Fruit fly (Drosophila melanogaster) whole organism, prepupa: ENCODE measurements around the gene Proc-R.

Experiments used
- Blimp-1 ChIP-seq: fragments of 200-800 bp; sonication (Bioruptor generic); optimal IDR thresholded peaks from 3 replicates; lab custom pipeline; 2017; ENCODE audit warnings: missing biosample characterization, missing genetic modification characterization, mild to moderate bottlenecking, moderate library complexity, missing genetic modification reagents
- CG11294 ChIP-seq: fragments of 200-800 bp; sonication (Bioruptor generic); IDR thresholded peaks from 2 replicates; pipeline ENCODE4 v1.3.6; 2022; ENCODE audit warnings: missing biosample characterization, missing genetic modification characterization
- CG11762 ChIP-seq: fragments of 200-800 bp; sonication (Bioruptor generic); optimal IDR thresholded peaks from 3 replicates; lab custom pipeline; 2016; ENCODE audit warnings: missing biosample characterization, missing genetic modification characterization; ENCODE audit not compliant: insufficient read depth
- CG15336 ChIP-seq: fragments of 200-800 bp; sonication (Bioruptor generic); IDR thresholded peaks from 2 replicates; pipeline ENCODE4 v1.3.6; 2022; ENCODE audit warnings: missing biosample characterization, missing genetic modification characterization
- CG1621 ChIP-seq: fragments of 200-800 bp; sonication (Bioruptor generic); optimal IDR thresholded peaks from 3 replicates; lab custom pipeline; 2018; ENCODE audit warnings: missing biosample characterization, mild to moderate bottlenecking, missing genetic modification characterization
- CG16779 ChIP-seq: fragments of 200-800 bp; sonication (Bioruptor generic); optimal IDR thresholded peaks from 3 replicates; lab custom pipeline; 2017; ENCODE audit warnings: missing biosample characterization, mild to moderate bottlenecking, missing genetic modification characterization
- CG3032 ChIP-seq: fragments of 200-800 bp; optimal IDR thresholded peaks from 2 replicates; lab custom pipeline; 2019; ENCODE audit warnings: missing biosample characterization, mild to moderate bottlenecking, missing genetic modification characterization, moderate library complexity
- CG31627 ChIP-seq: fragments of 200-800 bp; sonication (Bioruptor generic); optimal IDR thresholded peaks from 3 replicates; lab custom pipeline; 2016; ENCODE audit warnings: missing biosample characterization, missing genetic modification characterization
- CG32006 ChIP-seq: fragments of 200-800 bp; sonication (Bioruptor generic); optimal IDR thresholded peaks from 3 replicates; lab custom pipeline; 2017; ENCODE audit warnings: missing biosample characterization, mild to moderate bottlenecking, missing genetic modification characterization
- CG34406 ChIP-seq: fragments of 200-800 bp; sonication (Bioruptor generic); optimal IDR thresholded peaks from 3 replicates; lab custom pipeline; 2016; ENCODE audit warnings: missing biosample characterization, missing genetic modification characterization
- CG4318 ChIP-seq: fragments of 200-800 bp; sonication (Bioruptor generic); optimal IDR thresholded peaks from 3 replicates; lab custom pipeline; 2017; ENCODE audit warnings: missing biosample characterization, mild to moderate bottlenecking, missing genetic modification characterization
- CG6163 ChIP-seq: fragments of 200-800 bp; sonication (Bioruptor generic); IDR thresholded peaks from 3 replicates; pipeline ENCODE4 v1.3.6; 2022; ENCODE audit warnings: missing biosample characterization, missing genetic modification characterization
- CG6276 ChIP-seq: fragments of 200-800 bp; sonication (Bioruptor generic); optimal IDR thresholded peaks from 2 replicates; lab custom pipeline; 2017; ENCODE audit warnings: missing biosample characterization, mild to moderate bottlenecking, missing genetic modification characterization
- CG6792 ChIP-seq: fragments of 200-800 bp; sonication (Bioruptor generic); optimal IDR thresholded peaks from 3 replicates; lab custom pipeline; 2016; ENCODE audit warnings: missing biosample characterization, missing genetic modification characterization
- CG6808 ChIP-seq: fragments of 200-800 bp; sonication (Bioruptor generic); optimal IDR thresholded peaks from 3 replicates; lab custom pipeline; 2017; ENCODE audit warnings: missing biosample characterization, missing genetic modification characterization, mild to moderate bottlenecking, moderate library complexity, missing genetic modification reagents
- CG6854 ChIP-seq: fragments of 200-800 bp; sonication (Bioruptor generic); optimal IDR thresholded peaks from 2 replicates; lab custom pipeline; 2017; ENCODE audit warnings: missing biosample characterization, mild to moderate bottlenecking, missing genetic modification characterization
- CG7368 ChIP-seq: fragments of 200-800 bp; sonication (Bioruptor generic); optimal IDR thresholded peaks from 3 replicates; lab custom pipeline; 2016; ENCODE audit warnings: missing biosample characterization, missing genetic modification characterization
- CG8119 ChIP-seq: fragments of 200-800 bp; sonication (Bioruptor generic); IDR thresholded peaks from 3 replicates; pipeline ENCODE4 v1.3.6; 2022; ENCODE audit warnings: missing biosample characterization, missing genetic modification characterization
- CG8319 ChIP-seq: fragments of 200-800 bp; sonication (Bioruptor generic); optimal IDR thresholded peaks from 3 replicates; lab custom pipeline; 2016; ENCODE audit warnings: missing biosample characterization, missing genetic modification characterization
- CG8632 ChIP-seq: fragments of 200-800 bp; sonication (Bioruptor generic); optimal IDR thresholded peaks from 3 replicates; lab custom pipeline; 2016; ENCODE audit warnings: missing biosample characterization, missing genetic modification characterization
- CG9139 ChIP-seq: fragments of 200-800 bp; sonication (Bioruptor generic); optimal IDR thresholded peaks from 3 replicates; lab custom pipeline; 2017; ENCODE audit warnings: missing biosample characterization, mild to moderate bottlenecking, missing genetic modification characterization
- Eip75B ChIP-seq: fragments of 200-800 bp; sonication (Bioruptor generic); optimal IDR thresholded peaks from 3 replicates; lab custom pipeline; 2016; ENCODE audit warnings: missing biosample characterization, missing genetic modification characterization
- Eip78C ChIP-seq: fragments of 200-800 bp; sonication (Bioruptor generic); peaks from one replicate; lab custom pipeline; 2016; ENCODE audit warnings: missing biosample characterization, missing genetic modification characterization
- Eip93F ChIP-seq: fragments of 200-800 bp; sonication (Bioruptor generic); optimal IDR thresholded peaks from 2 replicates; lab custom pipeline; 2016; ENCODE audit warnings: missing biosample characterization, mild to moderate bottlenecking, missing genetic modification characterization
- Ets21C ChIP-seq: fragments of 200-800 bp; sonication (Bioruptor generic); optimal IDR thresholded peaks from 3 replicates; lab custom pipeline; 2016; ENCODE audit warnings: missing biosample characterization, missing genetic modification characterization
- Ets96B ChIP-seq: fragments of 200-800 bp; optimal IDR thresholded peaks from 2 replicates; lab custom pipeline; 2019; ENCODE audit warnings: missing biosample characterization, mild to moderate bottlenecking, missing genetic modification characterization, moderate library complexity
- Gug ChIP-seq: fragments of 200-800 bp; sonication (Bioruptor generic); IDR thresholded peaks from 2 replicates; pipeline ENCODE4 v1.3.6; 2022; ENCODE audit warnings: missing biosample characterization, missing genetic modification characterization
- Hr4 ChIP-seq: fragments of 200-800 bp; sonication (Bioruptor generic); optimal IDR thresholded peaks from 3 replicates; lab custom pipeline; 2016; ENCODE audit warnings: missing biosample characterization, missing genetic modification characterization
- Met ChIP-seq: fragments of 200-800 bp; sonication (Bioruptor generic); optimal IDR thresholded peaks from 3 replicates; lab custom pipeline; 2016; ENCODE audit warnings: missing biosample characterization, missing genetic modification characterization
- OdsH ChIP-seq: fragments of 200-800 bp; sonication (Bioruptor generic); optimal IDR thresholded peaks from 3 replicates; lab custom pipeline; 2016; ENCODE audit warnings: missing biosample characterization, missing genetic modification characterization
- Smox ChIP-seq: fragments of 200-800 bp; sonication (Bioruptor generic); optimal IDR thresholded peaks from 3 replicates; lab custom pipeline; 2016; ENCODE audit warnings: missing biosample characterization, missing genetic modification characterization
- Sox102F ChIP-seq: fragments of 200-800 bp; sonication (Bioruptor generic); optimal IDR thresholded peaks from 2 replicates; lab custom pipeline; 2016; ENCODE audit warnings: missing biosample characterization, mild to moderate bottlenecking, missing genetic modification characterization
- Sox15 ChIP-seq: fragments of 200-800 bp; sonication (Bioruptor generic); optimal IDR thresholded peaks from 3 replicates; lab custom pipeline; 2016; ENCODE audit warnings: missing biosample characterization, missing genetic modification characterization
- achi ChIP-seq: fragments of 200-800 bp; sonication (Bioruptor generic); optimal IDR thresholded peaks from 3 replicates; lab custom pipeline; 2016; ENCODE audit warnings: missing biosample characterization, missing genetic modification characterization
- cyc ChIP-seq: fragments of 200-800 bp; sonication (Bioruptor generic); optimal IDR thresholded peaks from 3 replicates; lab custom pipeline; 2016; ENCODE audit warnings: missing biosample characterization, missing genetic modification characterization
- dsx ChIP-seq: fragments of 200-800 bp; optimal IDR thresholded peaks from 3 replicates; lab custom pipeline; 2019; ENCODE audit warnings: missing biosample characterization, mild to moderate bottlenecking, missing genetic modification characterization, moderate library complexity; ENCODE audit not compliant: poor library complexity, severe bottlenecking
- eg ChIP-seq: fragments of 200-800 bp; sonication (Bioruptor generic); IDR thresholded peaks from 3 replicates; pipeline ENCODE4 v1.3.6; 2022; ENCODE audit warnings: missing biosample characterization, missing genetic modification characterization
- esn ChIP-seq: fragments of 200-800 bp; sonication (Bioruptor generic); optimal IDR thresholded peaks from 2 replicates; lab custom pipeline; 2016; ENCODE audit warnings: missing biosample characterization, mild to moderate bottlenecking, missing genetic modification characterization, moderate library complexity
- fd59A ChIP-seq: fragments of 200-800 bp; sonication (Bioruptor generic); optimal IDR thresholded peaks from 2 replicates; lab custom pipeline; 2017; ENCODE audit warnings: missing biosample characterization, mild to moderate bottlenecking, missing genetic modification characterization, missing genetic modification reagents
- fd85E ChIP-seq: fragments of 200-800 bp; sonication (Bioruptor generic); optimal IDR thresholded peaks from 3 replicates; lab custom pipeline; 2016; ENCODE audit warnings: missing biosample characterization, missing genetic modification characterization
- fkh ChIP-seq: fragments of 200-800 bp; sonication (Bioruptor generic); optimal IDR thresholded peaks from 3 replicates; lab custom pipeline; 2017; ENCODE audit warnings: missing biosample characterization, mild to moderate bottlenecking, missing genetic modification characterization, moderate library complexity
- lz ChIP-seq: fragments of 200-800 bp; sonication (Bioruptor generic); optimal IDR thresholded peaks from 3 replicates; lab custom pipeline; 2016; ENCODE audit warnings: missing biosample characterization, missing genetic modification characterization
- net ChIP-seq: fragments of 200-800 bp; sonication (Bioruptor generic); optimal IDR thresholded peaks from 3 replicates; lab custom pipeline; 2016; ENCODE audit warnings: missing biosample characterization, missing genetic modification characterization
- salr ChIP-seq, 2 experiments: fragments of 200-800 bp; sonication (Bioruptor generic); optimal IDR thresholded peaks; 3 replicates each; lab custom pipeline; 2016 to 2018; ENCODE audit warnings: missing biosample characterization in 2 of 2, missing genetic modification characterization in 2 of 2, mild to moderate bottlenecking in 1 of 2
- spab ChIP-seq: fragments of 200-800 bp; sonication (Bioruptor generic); optimal IDR thresholded peaks from 2 replicates; lab custom pipeline; 2017; ENCODE audit warnings: missing biosample characterization, mild to moderate bottlenecking, missing genetic modification characterization, missing genetic modification reagents
- ss ChIP-seq, 2 experiments: fragments of 200-800 bp; sonication (Bioruptor generic); optimal IDR thresholded peaks; 2 replicates in 1 of 2; 3 replicates in 1 of 2; lab custom pipeline; 2017 to 2018; ENCODE audit warnings: mild to moderate bottlenecking in 2 of 2, missing biosample characterization in 2 of 2, missing genetic modification characterization in 2 of 2, moderate library complexity in 1 of 2
- svp ChIP-seq: fragments of 200-800 bp; sonication (Bioruptor generic); peaks from one replicate; lab custom pipeline; 2016; ENCODE audit warnings: missing biosample characterization, missing genetic modification characterization
- topi ChIP-seq: fragments of 200-800 bp; sonication (Bioruptor generic); optimal IDR thresholded peaks from 3 replicates; lab custom pipeline; 2016; ENCODE audit warnings: missing biosample characterization, missing genetic modification characterization

The Proc-R gene

dm6 chrX:4660642-4661252, 47.0 kb upstream of the Proc-R start (continued):
- TF ChIP-seq lz (peak; percentile 3), ss (GFP tag; optimal IDR thresholded peaks at IDR 0.05; lab: Kevin White, UChicago) (no peak), CG8119 (GFP tag; lab: Robert Waterston, UW) (no peak), CG6163 (GFP tag; lab: Robert Waterston, UW) (no peak; the same call in 2 of the 3 replicates), CG8632 (GFP tag; lab: Kevin White, UChicago) (peak; percentile 5), CG15336 (GFP tag; lab: Robert Waterston, UW) (no peak), cyc (GFP tag; lab: Kevin White, UChicago) (no peak), fd59A (GFP tag; lab: Kevin White, UChicago) (no peak), CG3032 (tag; lab: Kevin White, UChicago) (no peak), spab (no peak), Smox (GFP tag; lab: Kevin White, UChicago) (no peak), Eip93F (GFP tag; lab: Kevin White, UChicago) (no peak)

DNA sequence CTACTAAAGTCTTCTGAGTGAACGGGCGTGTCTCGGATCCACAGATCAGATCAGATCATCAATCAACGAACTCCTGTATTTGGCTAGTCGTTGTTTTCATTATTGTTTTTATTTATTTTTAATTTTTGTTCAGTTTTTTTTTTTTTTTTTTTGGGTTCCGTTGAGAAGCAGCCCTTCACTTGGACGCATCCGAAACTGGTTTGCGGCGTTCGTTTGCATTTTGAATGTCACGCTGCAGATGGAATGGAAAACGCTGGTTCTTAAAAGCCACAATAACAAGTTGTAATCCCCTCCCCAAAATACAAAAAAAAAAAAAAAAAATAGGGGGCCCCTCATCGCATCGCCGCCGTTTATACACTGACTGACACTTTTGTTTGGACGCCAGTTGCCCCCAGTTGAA, 43.6 kb upstream of the Proc-R start:
- TF ChIP-seq CG8632 (GFP tag; lab: Kevin White, UChicago): no peak
- TF ChIP-seq eg: no peak
- TF ChIP-seq CG7368 (GFP tag; lab: Kevin White, UChicago): no peak
- peak; percentile 7 for TF ChIP-seq Ets96B (tag; lab: Kevin White, UChicago)
- TF ChIP-seq Sox102F (GFP tag; lab: Kevin White, UChicago): no peak
- TF ChIP-seq OdsH (GFP tag; lab: Kevin White, UChicago): no peak
- no peak for TF ChIP-seq lz
- TF ChIP-seq fkh (GFP tag; lab: Kevin White, UChicago): no peak
- TF ChIP-seq CG6854 (GFP tag; lab: Kevin White, UChicago): no peak
- no peak for TF ChIP-seq fd85E
- TF ChIP-seq CG6808 (GFP tag; lab: Kevin White, UChicago): peak; percentile 44
- TF ChIP-seq svp (GFP tag; lab: Kevin White, UChicago): peak; percentile 28
- TF ChIP-seq esn: no peak
- TF ChIP-seq CG34406 (GFP tag; lab: Kevin White, UChicago): no peak
- TF ChIP-seq CG8319: no peak
- TF ChIP-seq CG6163 (GFP tag; lab: Robert Waterston, UW): peak; percentile 13; the same call in 1 of the 3 replicates
- no peak for TF ChIP-seq Smox (GFP tag; lab: Kevin White, UChicago)
- TF ChIP-seq CG4318 (GFP tag; lab: Kevin White, UChicago): no peak
- TF ChIP-seq Hr4 (GFP tag; lab: Kevin White, UChicago): no peak
- no peak for TF ChIP-seq net (GFP tag; lab: Kevin White, UChicago)
- peak; percentile 55 to 65 for TF ChIP-seq ss (GFP tag; optimal IDR thresholded peaks at IDR 0.05; lab: Kevin White, UChicago)
- no peak for TF ChIP-seq topi
- TF ChIP-seq CG31627: no peak
- TF ChIP-seq CG11294 (GFP tag; lab: Robert Waterston, UW): no peak
- no peak for TF ChIP-seq CG6792 (GFP tag; lab: Kevin White, UChicago)
- no peak for TF ChIP-seq CG15336 (GFP tag; lab: Robert Waterston, UW)
- TF ChIP-seq Blimp-1 (GFP tag; lab: Kevin White, UChicago): no peak
- TF ChIP-seq cyc (GFP tag; lab: Kevin White, UChicago): no peak
- TF ChIP-seq Eip78C: peak; percentile 45
- no peak for TF ChIP-seq CG16779
- TF ChIP-seq CG9139 (GFP tag; lab: Kevin White, UChicago): peak; percentile 10
- no peak for TF ChIP-seq Gug (GFP tag; lab: Robert Waterston, UW)
- TF ChIP-seq dsx: no peak
- no peak for TF ChIP-seq Eip75B (GFP tag; lab: Kevin White, UChicago)
- no peak for TF ChIP-seq Sox15
- no peak for TF ChIP-seq CG6276 (GFP tag; lab: Kevin White, UChicago)
- TF ChIP-seq fd59A (GFP tag; lab: Kevin White, UChicago): no peak
- no peak for TF ChIP-seq achi (GFP tag; lab: Kevin White, UChicago)
- TF ChIP-seq Met (GFP tag; lab: Kevin White, UChicago): no peak
- no peak for TF ChIP-seq Ets21C (GFP tag; lab: Kevin White, UChicago)
- TF ChIP-seq CG11762 (GFP tag; lab: Kevin White, UChicago): no peak
- no peak for TF ChIP-seq CG1621 (tag; lab: Kevin White, UChicago)
- TF ChIP-seq salr (GFP tag; optimal IDR thresholded peaks at IDR 0.05; lab: Kevin White, UChicago): no peak
- TF ChIP-seq CG32006 (GFP tag; lab: Kevin White, UChicago): no peak
